Fruit fly (Drosophila melanogaster) whole organism, adult: ENCODE measurements around the gene Rsf1.

ENCODE experiments used
- CG11617 ChIP-seq: fragments of 200-800 bp; sonication (Bioruptor generic); optimal IDR thresholded peaks from 2 replicates; lab custom pipeline; 2017; ENCODE audit warnings: mild to moderate bottlenecking, missing biosample characterization, missing genetic modification reagents, missing genetic modification characterization
- CG12768 ChIP-seq: fragments of 200-800 bp; sonication (Bioruptor generic); optimal IDR thresholded peaks from 2 replicates; lab custom pipeline; 2017; ENCODE audit warnings: missing biosample characterization, missing genetic modification characterization, mild to moderate bottlenecking, moderate library complexity, missing genetic modification reagents
- CG14711 ChIP-seq: fragments of 200-800 bp; sonication (Bioruptor generic); optimal IDR thresholded peaks from 2 replicates; lab custom pipeline; 2018; ENCODE audit warnings: missing biosample characterization, mild to moderate bottlenecking, missing genetic modification characterization, moderate library complexity
- CG1620 ChIP-seq: fragments of 200-800 bp; sonication (Bioruptor generic); optimal IDR thresholded peaks from 2 replicates; lab custom pipeline; 2016; ENCODE audit warnings: missing biosample characterization, missing genetic modification characterization
- CG33017 ChIP-seq: fragments of 200-800 bp; sonication (Bioruptor generic); optimal IDR thresholded peaks from 2 replicates; lab custom pipeline; 2018; ENCODE audit warnings: missing biosample characterization, mild to moderate bottlenecking, missing genetic modification characterization, moderate library complexity
- CG5204 ChIP-seq: fragments of 200-800 bp; sonication (Bioruptor generic); optimal IDR thresholded peaks from 2 replicates; lab custom pipeline; 2016; ENCODE audit warnings: missing biosample characterization, missing genetic modification characterization
- CG7045 ChIP-seq: fragments of 200-800 bp; sonication (Bioruptor generic); optimal IDR thresholded peaks from 2 replicates; lab custom pipeline; 2017; ENCODE audit warnings: missing biosample characterization, mild to moderate bottlenecking, missing genetic modification characterization
- CG7101 ChIP-seq: fragments of 200-800 bp; sonication (Bioruptor generic); optimal IDR thresholded peaks from 2 replicates; lab custom pipeline; 2018; ENCODE audit warnings: missing biosample characterization, mild to moderate bottlenecking, missing genetic modification characterization, moderate library complexity
- Clk ChIP-seq: fragments of 200-800 bp; sonication (Bioruptor generic); optimal IDR thresholded peaks from 2 replicates; lab custom pipeline; 2017; ENCODE audit warnings: missing biosample characterization, missing genetic modification characterization
- Crg-1 ChIP-seq: fragments of 200-800 bp; sonication (Bioruptor generic); optimal IDR thresholded peaks from 2 replicates; lab custom pipeline; 2016; ENCODE audit warnings: missing biosample characterization, missing genetic modification characterization
- Hr96 ChIP-seq: fragments of 200-800 bp; sonication (Bioruptor generic); optimal IDR thresholded peaks from 2 replicates; lab custom pipeline; 2016; ENCODE audit warnings: missing biosample characterization, missing genetic modification characterization
- Mnt ChIP-seq: fragments of 200-800 bp; sonication (Bioruptor generic); optimal IDR thresholded peaks from 2 replicates; lab custom pipeline; 2016; ENCODE audit warnings: missing biosample characterization, mild to moderate bottlenecking, missing genetic modification characterization
- bab1 ChIP-seq: fragments of 200-800 bp; sonication (Bioruptor generic); optimal IDR thresholded peaks from 3 replicates; lab custom pipeline; 2019; ENCODE audit warnings: missing biosample characterization, mild to moderate bottlenecking, missing genetic modification characterization, moderate library complexity
- cic ChIP-seq: fragments of 200-800 bp; sonication (Bioruptor generic); optimal IDR thresholded peaks from 2 replicates; lab custom pipeline; 2017; ENCODE audit warnings: missing biosample characterization, mild to moderate bottlenecking, missing genetic modification characterization, moderate library complexity
- cnc ChIP-seq, 2 experiments: fragments of >200 bp; optimal IDR thresholded peaks; 2 replicates each; lab custom pipeline; 2017
- kay ChIP-seq: fragments of 200-800 bp; sonication (Bioruptor generic); peaks from one replicate; lab custom pipeline; 2016; ENCODE audit warnings: missing biosample characterization, missing genetic modification characterization, borderline replicate concordance
- ovo ChIP-seq: fragments of 200-800 bp; sonication (Bioruptor generic); optimal IDR thresholded peaks from 2 replicates; lab custom pipeline; 2016; ENCODE audit warnings: missing biosample characterization, missing genetic modification characterization
- pad ChIP-seq: fragments of 200-800 bp; sonication (Bioruptor generic); optimal IDR thresholded peaks from 3 replicates; lab custom pipeline; 2017; ENCODE audit warnings: missing biosample characterization, missing genetic modification characterization, mild to moderate bottlenecking, moderate library complexity, missing genetic modification reagents
- tj ChIP-seq: fragments of 200-800 bp; sonication (Bioruptor generic); optimal IDR thresholded peaks from 3 replicates; lab custom pipeline; 2017; ENCODE audit warnings: missing biosample characterization, mild to moderate bottlenecking, missing genetic modification characterization, moderate library complexity
- toe ChIP-seq: fragments of 200-800 bp; sonication (Bioruptor generic); optimal IDR thresholded peaks from 2 replicates; lab custom pipeline; 2016; ENCODE audit warnings: missing biosample characterization, missing genetic modification characterization

Rsf1 gene

dm6 chr2L:10263343-10263744 lies at the start of gene Rsf1:
Rsf1 (minus strand) TSS chr2L:10263554.
- TF ChIP-seq bab1 (no peak), toe (GFP tag; lab: Kevin White, UChicago) (no peak), CG1620 (GFP tag; lab: Kevin White, UChicago) (no peak), Hr96 (GFP tag; lab: Kevin White, UChicago) (no peak), tj (no peak), ovo (GFP tag; lab: Kevin White, UChicago) (no peak), CG7101 (no peak), CG11617 (GFP tag; lab: Kevin White, UChicago) (no peak), CG12768 (no peak), CG7045 (GFP tag; lab: Kevin White, UChicago) (no peak), Crg-1 (no peak), pad (no peak), kay (GFP tag; lab: Kevin White, UChicago) (no peak), Mnt (GFP tag; lab: Kevin White, UChicago) (no peak), Clk (GFP tag; lab: Kevin White, UChicago) (no peak), CG14711 (tag; lab: Kevin White, UChicago) (no peak), CG33017 (no peak), CG5204 (GFP tag; lab: Kevin White, UChicago) (no peak)

- TF ChIP-seq Mnt (GFP tag; lab: Kevin White, UChicago) (peak; percentile 39), bab1 (peak; percentile 32), cic (GFP tag; lab: Kevin White, UChicago) (no peak), CG33017 (no peak), toe (GFP tag; lab: Kevin White, UChicago) (no peak)
Observed at dm6 chr2L:10311822-10312221, 48.5 kb upstream of the Rsf1 start.

- TF ChIP-seq cic (GFP tag; lab: Kevin White, UChicago) (peak; percentile 3), CG33017 (no peak), Mnt (GFP tag; lab: Kevin White, UChicago) (no peak)
Observed at dm6 chr2L:10310614-10311382, 47.4 kb upstream of the Rsf1 start, which contains the start of gene Cdk5alpha. Cdk5alpha (minus strand) TSS chr2L:10310956.

- peak; percentile 81 for TF ChIP-seq CG7101
- TF ChIP-seq CG1620 (GFP tag; lab: Kevin White, UChicago) = peak; percentile 57
- TF ChIP-seq CG33017 = peak; percentile 61
- no peak for TF ChIP-seq Hr96 (GFP tag; lab: Kevin White, UChicago)
- TF ChIP-seq pad = peak; percentile 58
- TF ChIP-seq CG11617 (GFP tag; lab: Kevin White, UChicago) = peak; percentile 59
- peak; percentile 77 for TF ChIP-seq CG14711 (tag; lab: Kevin White, UChicago)
- TF ChIP-seq CG5204 (GFP tag; lab: Kevin White, UChicago) = no peak
- peak; percentile 72 for TF ChIP-seq tj
- peak; percentile 91 for TF ChIP-seq bab1
- peak; percentile 64 for TF ChIP-seq CG7045 (GFP tag; lab: Kevin White, UChicago)
- TF ChIP-seq Mnt (GFP tag; lab: Kevin White, UChicago) = peak; percentile 58
- TF ChIP-seq cnc (optimal IDR thresholded peaks at IDR 0.05; lab: Kevin White, UChicago) = no peak
- peak; percentile 23 for TF ChIP-seq Clk (GFP tag; lab: Kevin White, UChicago)
- peak; percentile 36 for TF ChIP-seq Crg-1
- no peak for TF ChIP-seq toe (GFP tag; lab: Kevin White, UChicago)
- TF ChIP-seq CG12768 = peak; percentile 69
- TF ChIP-seq cic (GFP tag; lab: Kevin White, UChicago) = peak; percentile 22
- peak; percentile 96 for TF ChIP-seq kay (GFP tag; lab: Kevin White, UChicago)
- peak; percentile 51 for TF ChIP-seq ovo (GFP tag; lab: Kevin White, UChicago)
Observed at dm6 chr2L:10306518-10307260, 43.3 kb upstream of the Rsf1 start, which contains the start of the genes CG5390 and CG4968. CG5390 (minus strand) TSS chr2L:10306594. CG4968 (plus strand) TSS chr2L:10306922.

DNA sequence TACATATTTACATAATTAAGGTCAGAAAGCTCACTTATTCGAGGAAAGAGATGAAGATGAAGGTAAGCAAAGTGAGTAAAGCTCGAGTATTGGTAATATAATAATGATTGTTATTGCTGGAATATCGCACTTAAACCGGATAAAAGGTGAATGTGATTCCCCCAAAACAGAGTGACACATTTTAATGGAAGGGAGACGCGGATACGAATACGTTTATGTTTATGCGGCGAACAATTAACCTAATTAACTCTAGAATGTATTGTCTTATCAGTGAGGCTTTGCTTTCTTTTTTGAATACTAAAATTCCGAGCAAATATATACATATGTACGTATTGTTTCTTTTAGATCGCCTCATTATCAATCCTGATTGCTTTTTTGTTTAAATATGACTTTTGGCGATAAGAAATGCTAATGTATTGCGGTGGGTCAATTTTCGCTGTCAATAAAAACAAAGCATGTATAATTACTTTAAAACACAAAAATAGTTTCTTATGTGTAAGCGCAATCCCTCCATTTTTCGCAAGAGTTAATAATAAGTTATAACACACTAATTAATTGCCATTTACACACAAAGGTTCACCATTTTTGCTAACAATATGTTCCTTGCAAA lies 42.3 kb upstream of the Rsf1 start:
- peak; percentile 64 for TF ChIP-seq kay (GFP tag; lab: Kevin White, UChicago)
- no peak for TF ChIP-seq CG14711 (tag; lab: Kevin White, UChicago)

DNA sequence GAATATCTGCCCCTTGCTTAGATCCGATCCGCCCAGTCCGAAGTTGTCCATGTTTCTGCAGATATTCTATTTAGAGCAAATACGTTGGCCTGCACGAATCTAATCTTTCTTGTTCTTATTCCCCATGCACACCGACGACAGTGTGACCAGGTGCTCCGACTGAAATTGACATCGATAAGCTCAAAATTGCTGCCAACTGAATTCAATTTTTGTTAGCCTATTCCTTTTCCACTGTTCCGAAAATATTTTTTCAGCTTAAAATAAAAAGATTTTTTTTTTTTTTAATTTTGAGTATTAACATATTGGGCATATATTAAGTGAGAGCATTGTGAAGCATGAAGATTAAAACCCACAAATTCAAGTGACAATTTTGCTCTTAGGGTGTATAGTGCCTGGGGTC lies 40.4 kb upstream of the Rsf1 start, which contains the start of gene nmd:
Gene nmd (minus strand): TSS at position 162 of the 400 bp plus-strand sequence.
- TF ChIP-seq cic (GFP tag; lab: Kevin White, UChicago) = no peak
- TF ChIP-seq CG33017 = peak; percentile 12
- no peak for TF ChIP-seq pad
- peak; percentile 61 for TF ChIP-seq bab1
- peak; percentile 67 for TF ChIP-seq kay (GFP tag; lab: Kevin White, UChicago)
- TF ChIP-seq CG14711 (tag; lab: Kevin White, UChicago) = peak; percentile 28
- peak; percentile 79 for TF ChIP-seq Mnt (GFP tag; lab: Kevin White, UChicago)
